Worm (Caenorhabditis elegans) whole organism, L3 larva: ENCODE data around the gene K01B6.4.

Experiments used
- elt-3 ChIP-seq, 3 experiments: fragments of 150-350 bp in 1 of 3; sonication (generic microtip) in 2 of 3; optimal IDR thresholded peaks; 2 replicates in 2 of 3; 4 replicates in 1 of 3; lab custom pipeline; 2014 to 2017; ENCODE audit warnings: missing biosample characterization in 3 of 3, missing genetic modification characterization in 3 of 3
- pqm-1 ChIP-seq: fragments of 150-350 bp; optimal IDR thresholded peaks from 2 replicates; lab custom pipeline; 2017; ENCODE audit warnings: missing biosample characterization, missing genetic modification characterization, inconsistent platforms

DNA sequence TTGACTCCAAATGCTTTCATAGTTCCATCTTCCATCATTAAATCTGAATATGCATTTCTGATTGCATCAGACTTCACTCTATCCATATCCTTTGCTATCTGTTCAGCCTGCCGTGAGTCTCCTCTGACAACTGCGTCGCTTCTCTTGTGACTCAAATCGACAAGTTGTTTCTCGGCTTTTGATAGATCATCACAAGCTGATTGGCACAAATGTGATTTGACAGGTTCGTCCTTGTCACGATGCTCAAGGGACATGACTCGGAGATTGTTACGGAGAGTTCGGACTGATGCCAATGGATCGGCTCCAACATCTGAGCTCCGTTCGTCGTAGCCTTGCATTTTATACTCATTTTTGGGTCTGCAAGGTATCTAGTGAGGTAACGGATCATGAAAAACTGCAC lies 31.5 kb upstream of the K01B6.4 start:
- TF ChIP-seq elt-3 (tag; optimal IDR thresholded peaks at IDR 0.05; lab: Kevin White, UChicago) = no peak
- no peak for TF ChIP-seq pqm-1
